Worm (Caenorhabditis elegans): Measurements from ENCODE around the gene Y82E9BR.8.
A peak's percentile ranks its signal among the peaks of the same experiment; 100 is the strongest.
"Not testable (repeated sequence)": the region's sequence is repeated elsewhere in the genome, so short reads cannot be mapped to it uniquely, and the experiment has no call there.

The Y82E9BR.8 gene

ce11 chrIII:1357973-1358372, at the start of gene Y82E9BR.8:
Y82E9BR.8 (minus strand) TSS chrIII:1358073.
- not testable (repeated sequence) for TF ChIP-seq nhr-237 (tag; optimal IDR thresholded peaks at IDR 0.05); zip-2 (tag; optimal IDR thresholded peaks at IDR 0.05); daf-8 (GFP tag; IDR thresholded peaks at IDR 0.05)

ce11 chrIII:1403108-1403507, 45.2 kb upstream of the Y82E9BR.8 start, which contains the start of gene pals-18:
pals-18 (plus strand) TSS chrIII:1403408.
- TF ChIP-seq F37D6.2 (tag; optimal IDR thresholded peaks at IDR 0.05) (no peak), dmd-9 (GFP tag; IDR thresholded peaks at IDR 0.05) (no peak), jun-1 (tag; optimal IDR thresholded peaks at IDR 0.05) (no peak), nhr-102 (tag; optimal IDR thresholded peaks at IDR 0.05) (no peak), dpl-1 (GFP tag; optimal IDR thresholded peaks at IDR 0.05) (no peak), nhr-237 (tag; optimal IDR thresholded peaks at IDR 0.05) (no peak), daf-16 (GFP tag; optimal IDR thresholded peaks at IDR 0.05) (no peak), daf-16 (tag; optimal IDR thresholded peaks at IDR 0.05) (no peak), ceh-20 (GFP tag; IDR thresholded peaks at IDR 0.05) (no peak), ctbp-1 (GFP tag; IDR thresholded peaks at IDR 0.05) (no peak), rbr-2 (tag; optimal IDR thresholded peaks at IDR 0.05) (no peak), ztf-7 (tag; optimal IDR thresholded peaks at IDR 0.05) (no peak), Y105C5A.15 (GFP tag; IDR thresholded peaks at IDR 0.05) (no peak), lir-3 (tag; optimal IDR thresholded peaks at IDR 0.05) (no peak), aly-2 (tag; optimal IDR thresholded peaks at IDR 0.05) (no peak), lim-7 (GFP tag; IDR thresholded peaks at IDR 0.05) (no peak), hlh-11 (tag; optimal IDR thresholded peaks at IDR 0.05) (no peak), lin-39 (tag; optimal IDR thresholded peaks at IDR 0.05) (no peak), fkh-10 (GFP tag; optimal IDR thresholded peaks at IDR 0.05) (no peak)

- TF ChIP-seq mdl-1 (tag; optimal IDR thresholded peaks at IDR 0.05): peak in 1 of 2 experiments; percentile 34
- no peak for TF ChIP-seq ceh-28 (tag; optimal IDR thresholded peaks at IDR 0.05)
- TF ChIP-seq hlh-30 (tag; optimal IDR thresholded peaks at IDR 0.05; ENCODE audit: insufficient read depth): peak; percentile 14
- peak; percentile 17 for TF ChIP-seq hlh-11 (tag; optimal IDR thresholded peaks at IDR 0.05)
- peak; percentile 58 for TF ChIP-seq nhr-77 (tag; optimal IDR thresholded peaks at IDR 0.05)
- TF ChIP-seq daf-8 (GFP tag; IDR thresholded peaks at IDR 0.05): no peak
- no peak for TF ChIP-seq mes-2 (tag; optimal IDR thresholded peaks at IDR 0.05; ENCODE audit: poor library complexity, severe bottlenecking)
- peak; percentile 47; the same call in 1 of the 2 replicates for TF ChIP-seq dmd-6 (GFP tag; IDR thresholded peaks at IDR 0.05)
- peak; percentile 30 for TF ChIP-seq dve-1 (tag; optimal IDR thresholded peaks at IDR 0.05; ENCODE audit: insufficient read depth)
- TF ChIP-seq mep-1 (tag; optimal IDR thresholded peaks at IDR 0.05): peak; percentile 15
- TF ChIP-seq Y75B8A.6 (GFP tag; IDR thresholded peaks at IDR 0.05): no peak
- no peak for TF ChIP-seq snpc-1.2 (GFP tag; IDR thresholded peaks at IDR 0.05)
- TF ChIP-seq pqm-1 (tag; optimal IDR thresholded peaks at IDR 0.05): peak; percentile 97
- no peak for TF ChIP-seq daf-16 (GFP tag; optimal IDR thresholded peaks at IDR 0.05)
- peak; percentile 54 for TF ChIP-seq daf-16 (tag; optimal IDR thresholded peaks at IDR 0.05)
- peak; percentile 85 for TF ChIP-seq nhr-28 (tag; optimal IDR thresholded peaks at IDR 0.05)
- TF ChIP-seq Y5F2A.4 (GFP tag; optimal IDR thresholded peaks at IDR 0.05): no peak
- TF ChIP-seq php-3 (GFP tag; IDR thresholded peaks at IDR 0.05): 0 out of 2 replicates have a peak, but pooled peaks have one; percentile 26
Observed at ce11 chrIII:1401497-1401990, 43.7 kb upstream of the Y82E9BR.8 start, which contains the start of gene pals-19. pals-19 (plus strand) TSS chrIII:1401940.

ce11 chrIII:1399670-1400069, 41.8 kb upstream of the Y82E9BR.8 start, which contains the start of gene pals-16:
pals-16 (plus strand) TSS chrIII:1399970.
- TF ChIP-seq attf-4 (tag; optimal IDR thresholded peaks at IDR 0.05) (no peak), ceh-20 (GFP tag; IDR thresholded peaks at IDR 0.05) (no peak), hmg-1.1 (GFP tag; IDR thresholded peaks at IDR 0.05) (no peak), daf-12 (tag; optimal IDR thresholded peaks at IDR 0.05) (no peak), php-3 (GFP tag; IDR thresholded peaks at IDR 0.05) (no peak), skn-1 (tag; optimal IDR thresholded peaks at IDR 0.05) (no peak), duxl-1 (tag; optimal IDR thresholded peaks at IDR 0.05; ENCODE audit: poor library complexity) (no peak), gei-8 (GFP tag; optimal IDR thresholded peaks at IDR 0.05) (no peak), F49E8.2 (tag; optimal IDR thresholded peaks at IDR 0.05; ENCODE audit: borderline replicate concordance) (no peak), rbr-2 (tag; optimal IDR thresholded peaks at IDR 0.05) (no peak), snpc-4 (tag; optimal IDR thresholded peaks at IDR 0.05) (no peak), daf-19 (GFP tag; conservative IDR thresholded peaks at IDR 0.05) (no peak), zag-1 (tag; optimal IDR thresholded peaks at IDR 0.05) (no peak), lin-29 (GFP tag; IDR thresholded peaks at IDR 0.05) (no peak), ama-1 (optimal IDR thresholded peaks at IDR 0.05) (no peak), nhr-41 (GFP tag; IDR thresholded peaks at IDR 0.05) (no peak), mdl-1 (tag; optimal IDR thresholded peaks at IDR 0.05) (no peak)

All from whole organism, L4 larva.